Fruit fly (Drosophila melanogaster): ENCODE measurements around the gene GIIIspla2.
A peak's percentile ranks its signal among the peaks of the same experiment; 100 is the strongest.

Gene GIIIspla2

dm6 chrX:8140707-8141106 is 16.7 kb upstream of the GIIIspla2 start:
- TF ChIP-seq CG9948 (tag; optimal IDR thresholded peaks at IDR 0.05) (no peak), Snoo (tag; optimal IDR thresholded peaks at IDR 0.05) (no peak), CG8301 (tag; optimal IDR thresholded peaks at IDR 0.05) (no peak), CG17806 (tag; optimal IDR thresholded peaks at IDR 0.05) (no peak), gl (tag; optimal IDR thresholded peaks at IDR 0.05) (no peak), CG14655 (GFP tag; optimal IDR thresholded peaks at IDR 0.05) (no peak), CG15710 (tag; optimal IDR thresholded peaks at IDR 0.05) (no peak), Pif1B (GFP tag; optimal IDR thresholded peaks at IDR 0.05) (no peak), Pif1A (GFP tag; optimal IDR thresholded peaks at IDR 0.05) (no peak), CG13204 (GFP tag; optimal IDR thresholded peaks at IDR 0.05) (no peak), CG8159 (tag; optimal IDR thresholded peaks at IDR 0.05) (no peak), CG32121 (GFP tag; IDR thresholded peaks at IDR 0.05) (no peak), Ets98B (GFP tag; IDR thresholded peaks at IDR 0.05) (no peak)

DNA sequence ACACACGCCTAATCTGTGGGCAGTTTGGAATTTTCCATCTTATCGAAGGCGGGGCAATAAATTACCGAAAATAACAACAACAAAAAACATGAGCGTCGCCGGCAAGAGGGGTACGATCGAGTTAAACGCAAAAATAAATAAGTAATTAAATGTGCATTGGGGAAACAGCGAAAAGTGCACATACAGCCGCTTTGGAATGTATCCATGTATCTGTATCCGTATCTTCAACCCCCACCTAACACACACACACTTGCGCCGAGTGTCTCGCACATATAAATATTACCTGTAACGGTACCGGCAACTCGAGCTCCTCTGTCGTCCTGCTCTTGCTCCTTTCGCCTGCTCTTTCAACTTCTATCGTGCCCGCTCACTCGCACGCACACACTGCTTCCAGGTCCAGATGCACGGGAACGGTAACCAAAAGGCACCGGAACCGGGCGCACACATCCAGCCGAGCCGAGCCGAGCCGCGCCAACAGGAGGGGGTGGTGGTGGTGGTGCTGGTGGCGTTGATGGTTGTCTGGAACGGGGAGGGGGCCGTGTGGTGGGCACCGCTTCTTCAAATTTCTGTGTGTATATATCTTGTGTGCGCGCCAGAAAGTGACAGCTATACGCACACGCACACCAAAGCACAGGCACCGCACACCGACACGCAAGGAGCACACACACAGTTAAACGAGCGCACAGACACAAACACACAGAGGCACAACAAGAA is 15.9 kb upstream of the GIIIspla2 start:
- no peak for TF ChIP-seq CG9948 (tag; optimal IDR thresholded peaks at IDR 0.05)
- peak; percentile 51; the same call in 1 of the 2 replicates for TF ChIP-seq Ets98B (GFP tag; IDR thresholded peaks at IDR 0.05)
- TF ChIP-seq CG14655 (GFP tag; optimal IDR thresholded peaks at IDR 0.05), result no peak
- peak; percentile 40 for TF ChIP-seq EcR (GFP tag; optimal IDR thresholded peaks at IDR 0.05)
- no peak for TF ChIP-seq CG34367 (tag; optimal IDR thresholded peaks at IDR 0.05)
- 0 out of 2 replicates have a peak, but pooled peaks have one; percentile 20 for TF ChIP-seq CG10348 (GFP tag; IDR thresholded peaks at IDR 0.05)
- peak; percentile 5; the same call in 1 of the 3 replicates for TF ChIP-seq fd96Ca (GFP tag; IDR thresholded peaks at IDR 0.05)
- peak; percentile 94 for TF ChIP-seq CG13204 (GFP tag; optimal IDR thresholded peaks at IDR 0.05)
- TF ChIP-seq CG8301 (tag; optimal IDR thresholded peaks at IDR 0.05), result peak; percentile 12
- TF ChIP-seq Pif1B (GFP tag; optimal IDR thresholded peaks at IDR 0.05), result no peak
- peak; percentile 66 for TF ChIP-seq CG32121 (GFP tag; IDR thresholded peaks at IDR 0.05)
- peak; percentile 54 for TF ChIP-seq CG12605 (GFP tag; IDR thresholded peaks at IDR 0.05)
- no peak for TF ChIP-seq rn (GFP tag; IDR thresholded peaks at IDR 0.05)
- TF ChIP-seq D1 (tag; optimal IDR thresholded peaks at IDR 0.05), result no peak
- TF ChIP-seq Snoo (tag; optimal IDR thresholded peaks at IDR 0.05), result no peak
- TF ChIP-seq CG17806 (tag; optimal IDR thresholded peaks at IDR 0.05), result no peak
- TF ChIP-seq Pif1A (GFP tag; optimal IDR thresholded peaks at IDR 0.05), result peak; percentile 16
- TF ChIP-seq CG8159 (tag; optimal IDR thresholded peaks at IDR 0.05), result peak; percentile 17
- TF ChIP-seq gl (tag; optimal IDR thresholded peaks at IDR 0.05), result no peak
- peak; percentile 93 for TF ChIP-seq CG4496 (GFP tag; IDR thresholded peaks at IDR 0.05)
- peak; percentile 4 for TF ChIP-seq CG15710 (tag; optimal IDR thresholded peaks at IDR 0.05)

DNA sequence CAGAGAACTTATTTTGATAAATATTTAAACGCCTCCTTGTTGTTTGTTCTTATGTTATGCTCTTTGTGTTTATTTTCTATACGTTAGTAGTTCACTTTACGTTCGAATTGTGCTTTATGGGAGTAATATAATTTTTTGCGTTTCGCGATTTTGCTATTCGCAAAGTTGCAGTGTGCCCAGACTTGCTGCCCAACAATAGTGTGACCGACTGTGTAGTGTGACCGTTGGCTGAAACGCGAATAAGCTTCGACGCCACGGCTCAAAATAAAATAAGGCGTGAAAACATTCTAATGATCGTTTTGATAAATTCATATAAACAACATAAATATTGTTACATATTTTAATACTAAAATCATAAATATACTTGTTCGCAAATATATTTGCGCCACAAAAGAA is 15.4 kb upstream of the GIIIspla2 start, which contains the start of gene Smox:
TSS of gene Smox (minus strand) at position 213 of the 396 bp plus-strand sequence.
- TF ChIP-seq CG34367 (tag; optimal IDR thresholded peaks at IDR 0.05) (no peak), CG17806 (tag; optimal IDR thresholded peaks at IDR 0.05) (no peak), rn (GFP tag; IDR thresholded peaks at IDR 0.05) (no peak)

DNA sequence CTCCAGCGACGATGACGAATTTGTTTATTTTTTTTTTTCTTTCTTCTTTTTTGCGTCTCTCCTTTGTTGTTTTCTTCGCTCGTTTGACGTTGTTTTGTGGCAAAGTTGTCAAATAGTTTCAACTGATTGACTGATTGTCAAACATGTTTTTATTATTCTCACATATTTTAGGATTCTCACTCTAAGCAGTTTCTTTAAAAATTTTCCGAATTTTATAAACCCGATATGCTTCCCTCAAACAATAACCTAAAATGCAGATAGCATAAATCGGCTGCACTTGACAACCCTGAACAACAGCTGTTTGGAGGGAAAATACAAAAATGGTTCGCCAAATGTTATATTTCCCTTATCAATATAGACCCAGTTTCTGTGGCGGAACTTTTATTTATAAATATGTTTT is 13.9 kb upstream of the GIIIspla2 start, which contains the start of gene CG17982:
TSS of gene CG17982 (minus strand) at position 299 of the 400 bp plus-strand sequence.
- peak; percentile 89 for TF ChIP-seq CG17806 (tag; optimal IDR thresholded peaks at IDR 0.05)
- TF ChIP-seq Snoo (tag; optimal IDR thresholded peaks at IDR 0.05), result peak; percentile 87
- no peak for TF ChIP-seq EcR (GFP tag; optimal IDR thresholded peaks at IDR 0.05)
- peak; percentile 18; the same call in 1 of the 2 replicates for TF ChIP-seq CG10348 (GFP tag; IDR thresholded peaks at IDR 0.05)
- peak; percentile 93 for TF ChIP-seq Pif1B (GFP tag; optimal IDR thresholded peaks at IDR 0.05)
- peak; percentile 87 for TF ChIP-seq Ets98B (GFP tag; IDR thresholded peaks at IDR 0.05)
- peak; percentile 66 for TF ChIP-seq CG12605 (GFP tag; IDR thresholded peaks at IDR 0.05)
- peak; percentile 75 for TF ChIP-seq gl (tag; optimal IDR thresholded peaks at IDR 0.05)
- TF ChIP-seq CG14655 (GFP tag; optimal IDR thresholded peaks at IDR 0.05), result no peak
- peak; percentile 93 for TF ChIP-seq CG4496 (GFP tag; IDR thresholded peaks at IDR 0.05)
- TF ChIP-seq D1 (tag; optimal IDR thresholded peaks at IDR 0.05), result no peak
- no peak for TF ChIP-seq CG13204 (GFP tag; optimal IDR thresholded peaks at IDR 0.05)
- peak; percentile 87 for TF ChIP-seq CG15710 (tag; optimal IDR thresholded peaks at IDR 0.05)
- TF ChIP-seq CG8159 (tag; optimal IDR thresholded peaks at IDR 0.05), result peak; percentile 88
- peak; percentile 94 for TF ChIP-seq Pif1A (GFP tag; optimal IDR thresholded peaks at IDR 0.05)
- TF ChIP-seq CG34367 (tag; optimal IDR thresholded peaks at IDR 0.05), result peak; percentile 86
- peak; percentile 81 for TF ChIP-seq CG9948 (tag; optimal IDR thresholded peaks at IDR 0.05)
- peak; percentile 60 for TF ChIP-seq rn (GFP tag; IDR thresholded peaks at IDR 0.05)
- TF ChIP-seq fd96Ca (GFP tag; IDR thresholded peaks at IDR 0.05), result peak; percentile 87
- TF ChIP-seq CG8301 (tag; optimal IDR thresholded peaks at IDR 0.05), result peak; percentile 83
- TF ChIP-seq CG32121 (GFP tag; IDR thresholded peaks at IDR 0.05), result peak; percentile 85

dm6 chrX:8145501-8146157 is 11.8 kb upstream of the GIIIspla2 start, which contains the start of the genes alpha-PheRS and CG2129:
Gene alpha-PheRS, minus strand, starts transcription at chrX:8145602.
Gene CG2129, plus strand, starts transcription at chrX:8145839.
- TF ChIP-seq gl (tag; optimal IDR thresholded peaks at IDR 0.05) (no peak), CG14655 (GFP tag; optimal IDR thresholded peaks at IDR 0.05) (no peak), CG8159 (tag; optimal IDR thresholded peaks at IDR 0.05) (peak; percentile 17), CG12605 (GFP tag; IDR thresholded peaks at IDR 0.05) (no peak), CG32121 (GFP tag; IDR thresholded peaks at IDR 0.05) (0 out of 2 replicates have a peak, but pooled peaks have one; percentile 14), CG9948 (tag; optimal IDR thresholded peaks at IDR 0.05) (peak; percentile 6), CG15710 (tag; optimal IDR thresholded peaks at IDR 0.05) (peak; percentile 29), CG13204 (GFP tag; optimal IDR thresholded peaks at IDR 0.05) (no peak), CG17806 (tag; optimal IDR thresholded peaks at IDR 0.05) (peak; percentile 2)
